Fruit fly (Drosophila melanogaster) whole organism: ENCODE measurements around the gene CG42713.

Experiments used
- CG8478 ChIP-seq: fragments of >200 bp; optimal IDR thresholded peaks from 2 replicates; lab custom pipeline; 2018; ENCODE audit warnings: inconsistent platforms
- Dll ChIP-seq: fragments of >200 bp; optimal IDR thresholded peaks from 2 replicates; lab custom pipeline; 2017
- EcR ChIP-seq, 2 experiments: fragments of >200 bp; optimal IDR thresholded peaks; 2 replicates each; lab custom pipeline; 2017; ENCODE audit warnings: missing biosample characterization in 2 of 2, missing genetic modification characterization in 2 of 2, missing genetic modification reagents in 2 of 2
- pan ChIP-seq: fragments of >200 bp; optimal IDR thresholded peaks from 2 replicates; lab custom pipeline; 2017
- psq ChIP-seq: fragments of >200 bp; optimal IDR thresholded peaks from 2 replicates; lab custom pipeline; 2017
- usp ChIP-seq: fragments of >200 bp; optimal IDR thresholded peaks from 2 replicates; lab custom pipeline; 2017; ENCODE audit warnings: missing biosample characterization, missing genetic modification characterization, mixed read lengths

CG42713 gene

dm6 chr2L:8891140-8891539 is at the start of gene CG42713:
Gene CG42713, plus strand, starts transcription at chr2L:8891440.
- TF ChIP-seq usp (GFP tag; lab: Kevin White, UChicago) (no peak), psq (lab: Kevin White, UChicago) (no peak), Dll (lab: Kevin White, UChicago) (no peak), pan (lab: Kevin White, UChicago) (no peak), CG8478 (lab: Kevin White, UChicago) (no peak), EcR (GFP tag; optimal IDR thresholded peaks at IDR 0.05; lab: Kevin White, UChicago) (no peak)

- no peak for TF ChIP-seq Dll (lab: Kevin White, UChicago)
Observed at dm6 chr2L:8841490-8842261, 49.6 kb upstream of the CG42713 start.

dm6 chr2L:8842262-8842561 is 49.0 kb upstream of the CG42713 start:
- TF ChIP-seq psq (lab: Kevin White, UChicago) (no peak), EcR (GFP tag; optimal IDR thresholded peaks at IDR 0.05; lab: Kevin White, UChicago) (no peak), CG8478 (lab: Kevin White, UChicago) (no peak), Dll (lab: Kevin White, UChicago) (no peak), pan (lab: Kevin White, UChicago) (no peak), usp (GFP tag; lab: Kevin White, UChicago) (no peak)

dm6 chr2L:8843593-8843992 is 47.6 kb upstream of the CG42713 start:
- TF ChIP-seq CG8478 (lab: Kevin White, UChicago) (no peak), pan (lab: Kevin White, UChicago) (no peak), usp (GFP tag; lab: Kevin White, UChicago) (no peak), EcR (GFP tag; optimal IDR thresholded peaks at IDR 0.05; lab: Kevin White, UChicago) (no peak), psq (lab: Kevin White, UChicago) (no peak), Dll (lab: Kevin White, UChicago) (no peak)

dm6 chr2L:8844693-8845092 is 46.5 kb upstream of the CG42713 start:
- TF ChIP-seq CG8478 (lab: Kevin White, UChicago) (no peak), psq (lab: Kevin White, UChicago) (no peak), EcR (GFP tag; optimal IDR thresholded peaks at IDR 0.05; lab: Kevin White, UChicago) (no peak), usp (GFP tag; lab: Kevin White, UChicago) (no peak), Dll (lab: Kevin White, UChicago) (no peak), pan (lab: Kevin White, UChicago) (no peak)

- no peak for TF ChIP-seq psq (lab: Kevin White, UChicago)
- no peak for TF ChIP-seq EcR (GFP tag; optimal IDR thresholded peaks at IDR 0.05; lab: Kevin White, UChicago)
- no peak for TF ChIP-seq usp (GFP tag; lab: Kevin White, UChicago)
- TF ChIP-seq Dll (lab: Kevin White, UChicago) = no peak
- no peak for TF ChIP-seq pan (lab: Kevin White, UChicago)
- no peak for TF ChIP-seq CG8478 (lab: Kevin White, UChicago)
Observed at dm6 chr2L:8845931-8846330, 45.3 kb upstream of the CG42713 start.

- TF ChIP-seq EcR (GFP tag; optimal IDR thresholded peaks at IDR 0.05; lab: Kevin White, UChicago) (no peak), Dll (lab: Kevin White, UChicago) (no peak), usp (GFP tag; lab: Kevin White, UChicago) (no peak), psq (lab: Kevin White, UChicago) (no peak), pan (lab: Kevin White, UChicago) (no peak), CG8478 (lab: Kevin White, UChicago) (no peak)
Observed at dm6 chr2L:8846726-8847554, 44.3 kb upstream of the CG42713 start.

- TF ChIP-seq pan (lab: Kevin White, UChicago) = no peak
- TF ChIP-seq CG8478 (lab: Kevin White, UChicago) = no peak
- TF ChIP-seq EcR (GFP tag; optimal IDR thresholded peaks at IDR 0.05; lab: Kevin White, UChicago) = no peak
- no peak for TF ChIP-seq usp (GFP tag; lab: Kevin White, UChicago)
- no peak for TF ChIP-seq Dll (lab: Kevin White, UChicago)
- TF ChIP-seq psq (lab: Kevin White, UChicago) = no peak
Observed at dm6 chr2L:8849170-8849569, 42.1 kb upstream of the CG42713 start.

dm6 chr2L:8851061-8851460 is 40.2 kb upstream of the CG42713 start:
- TF ChIP-seq CG8478 (lab: Kevin White, UChicago) (no peak), psq (lab: Kevin White, UChicago) (no peak), pan (lab: Kevin White, UChicago) (no peak), EcR (GFP tag; optimal IDR thresholded peaks at IDR 0.05; lab: Kevin White, UChicago) (no peak), Dll (lab: Kevin White, UChicago) (no peak), usp (GFP tag; lab: Kevin White, UChicago) (no peak)

dm6 chr2L:8852235-8852634 is 39.0 kb upstream of the CG42713 start:
- TF ChIP-seq EcR (GFP tag; optimal IDR thresholded peaks at IDR 0.05; lab: Kevin White, UChicago) (no peak), Dll (lab: Kevin White, UChicago) (no peak)

- TF ChIP-seq psq (lab: Kevin White, UChicago) = no peak
- no peak for TF ChIP-seq pan (lab: Kevin White, UChicago)
- no peak for TF ChIP-seq usp (GFP tag; lab: Kevin White, UChicago)
- no peak for TF ChIP-seq CG8478 (lab: Kevin White, UChicago)
- no peak for TF ChIP-seq EcR (GFP tag; optimal IDR thresholded peaks at IDR 0.05; lab: Kevin White, UChicago)
- no peak for TF ChIP-seq Dll (lab: Kevin White, UChicago)
Observed at dm6 chr2L:8855482-8855881, 35.8 kb upstream of the CG42713 start.
